Worm (Caenorhabditis elegans) whole organism, L4 larva: ENCODE measurements around the gene rde-12.

Experiments used
- F44E2.7 ChIP-seq: fragments of 200-800 bp; sonication (Bioruptor generic); IDR thresholded peaks from 2 replicates; pipeline ENCODE4 v2.1.2; 2022; ENCODE audit warnings: missing genetic modification characterization, missing compliant biosample characterization
- ceh-28 ChIP-seq: fragments of 150-350 bp; optimal IDR thresholded peaks from 2 replicates; lab custom pipeline; 2014; ENCODE audit warnings: missing biosample characterization, missing genetic modification reagents, missing genetic modification characterization
- lsy-2 ChIP-seq, 2 experiments: fragments of 150-350 bp in 1 of 2; sonication (generic microtip) in 1 of 2; optimal IDR thresholded peaks; 2 replicates each; lab custom pipeline; 2014 to 2017; ENCODE audit warnings: missing biosample characterization in 2 of 2, missing genetic modification characterization in 2 of 2
- mes-2 ChIP-seq: sonication (generic microtip); optimal IDR thresholded peaks from 2 replicates; lab custom pipeline; 2016; ENCODE audit warnings: missing genotype, mild to moderate bottlenecking, missing genetic modification characterization, missing compliant biosample characterization; ENCODE audit not compliant: poor library complexity, severe bottlenecking
- mxl-3 ChIP-seq: fragments of 200-800 bp; sonication (Bioruptor generic); optimal IDR thresholded peaks from 2 replicates; lab custom pipeline; 2018; ENCODE audit warnings: mild to moderate bottlenecking, missing genetic modification characterization, missing compliant biosample characterization
- skn-1 ChIP-seq: fragments of 150-350 bp; optimal IDR thresholded peaks from 2 replicates; lab custom pipeline; 2014; ENCODE audit warnings: missing biosample characterization, missing genetic modification characterization

DNA sequence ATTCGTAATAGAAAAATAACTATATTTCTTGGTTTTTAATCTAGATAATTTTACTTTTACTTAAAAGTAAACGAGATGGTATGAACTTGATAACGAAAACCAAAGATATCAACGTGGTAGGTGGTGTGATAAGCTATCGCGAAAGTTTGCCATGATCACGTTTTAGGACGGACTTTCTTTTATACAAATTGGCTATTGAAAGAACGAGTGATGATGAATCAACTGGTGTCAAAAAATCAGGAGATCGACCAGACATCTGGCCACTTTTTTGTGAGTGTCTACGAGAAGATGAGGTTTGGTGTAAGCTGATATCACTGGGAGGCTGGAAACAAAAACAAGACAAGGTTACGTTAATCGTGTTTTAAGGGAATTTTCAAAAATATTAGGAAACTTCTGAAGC lies 6.0 kb upstream of the rde-12 start:
- TF ChIP-seq ceh-28 (tag; lab: Kevin White, UChicago), result no peak
- TF ChIP-seq F44E2.7, result no peak
- no peak for TF ChIP-seq lsy-2 (tag; optimal IDR thresholded peaks at IDR 0.05; lab: Kevin White, UChicago)
- TF ChIP-seq mes-2 (tag; lab: Kevin White, UChicago), result no peak
- TF ChIP-seq mxl-3 (GFP tag; lab: Kevin White, UChicago), result peak; percentile 63
- TF ChIP-seq skn-1 (tag; lab: Kevin White, UChicago), result no peak
